Worm (Caenorhabditis elegans) whole organism, L4 larva: Measurements from ENCODE around the gene Y47D3A.21.

Source experiments
- T20F7.1 ChIP-seq: fragments of 200-800 bp; sonication (Bioruptor generic); optimal IDR thresholded peaks from 2 replicates; lab custom pipeline; 2018; ENCODE audit warnings: mild to moderate bottlenecking, missing genetic modification characterization, missing compliant biosample characterization
- nhr-102 ChIP-seq: sonication (generic microtip); optimal IDR thresholded peaks from 2 replicates; lab custom pipeline; 2016; ENCODE audit warnings: mild to moderate bottlenecking, missing genetic modification characterization, moderate library complexity, missing compliant biosample characterization
- nhr-11 ChIP-seq: fragments of 150-350 bp; optimal IDR thresholded peaks from 2 replicates; lab custom pipeline; 2014; ENCODE audit warnings: missing biosample characterization, missing genetic modification characterization
- nhr-237 ChIP-seq: sonication (generic microtip); optimal IDR thresholded peaks from 2 replicates; lab custom pipeline; 2017; ENCODE audit warnings: missing biosample characterization, missing genetic modification characterization

DNA sequence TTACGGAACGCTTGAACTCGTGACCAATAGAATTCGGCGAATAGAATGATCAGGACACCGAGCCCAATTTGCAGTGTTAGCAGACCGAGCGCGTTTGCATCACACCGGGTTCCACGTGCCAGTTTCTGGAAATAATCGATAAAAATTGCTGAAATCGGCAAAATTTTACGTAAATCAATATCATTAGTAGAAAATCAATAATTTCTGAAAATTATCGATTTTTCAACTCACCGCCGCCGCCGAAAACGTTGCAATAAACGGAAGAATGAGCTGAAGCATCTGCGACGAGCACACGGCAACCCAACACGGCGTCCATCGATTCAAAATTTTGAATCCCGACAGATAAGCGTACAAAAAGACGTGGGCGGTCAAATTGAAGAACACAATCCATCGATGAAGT is 48.1 kb downstream of the Y47D3A.21 start:
- TF ChIP-seq nhr-237 (tag; lab: Kevin White, UChicago) (no peak), nhr-102 (tag; lab: Kevin White, UChicago) (no peak), nhr-11 (tag; lab: Kevin White, UChicago) (no peak), T20F7.1 (GFP tag; lab: Kevin White, UChicago) (no peak)
